Worm (Caenorhabditis elegans) whole organism, L2 larva: ENCODE results near the gene hsp-60.

Experiments used
- C34F6.9 ChIP-seq: fragments of 150-350 bp; optimal IDR thresholded peaks from 2 replicates; lab custom pipeline; 2014; ENCODE audit warnings: missing biosample characterization, missing genetic modification characterization
- F13H6.1 ChIP-seq: sonication (generic microtip); optimal IDR thresholded peaks from 2 replicates; lab custom pipeline; 2016; ENCODE audit warnings: missing genetic modification characterization, missing compliant biosample characterization
- Y55F3AM.14 ChIP-seq: fragments of 200-800 bp; sonication (Bioruptor generic); optimal IDR thresholded peaks from 2 replicates; lab custom pipeline; 2018; ENCODE audit warnings: mild to moderate bottlenecking, missing genetic modification characterization, missing compliant biosample characterization
- ZK546.5 ChIP-seq: sonication (generic microtip); optimal IDR thresholded peaks from 2 replicates; lab custom pipeline; 2017; ENCODE audit warnings: missing biosample characterization, missing genetic modification characterization
- alr-1 ChIP-seq: fragments of 150-350 bp; optimal IDR thresholded peaks from 2 replicates; lab custom pipeline; 2014; ENCODE audit warnings: missing biosample characterization, missing genetic modification characterization
- aly-2 ChIP-seq: fragments of 150-350 bp; optimal IDR thresholded peaks from 2 replicates; lab custom pipeline; 2014; ENCODE audit warnings: missing biosample characterization, missing genetic modification characterization
- ama-1 ChIP-seq: fragments of 150-350 bp; optimal IDR thresholded peaks from 2 replicates; lab custom pipeline; 2018; ENCODE audit warnings: inconsistent platforms
- blmp-1 ChIP-seq: sonication (generic microtip); optimal IDR thresholded peaks from 2 replicates; lab custom pipeline; 2017; ENCODE audit warnings: missing genetic modification characterization, mild to moderate bottlenecking, missing compliant biosample characterization, antibody characterized with exemption, moderate library complexity; ENCODE audit not compliant: insufficient read depth
- ceh-16 ChIP-seq: fragments of 150-350 bp; optimal IDR thresholded peaks from 2 replicates; lab custom pipeline; 2014; ENCODE audit warnings: missing biosample characterization, missing genetic modification characterization
- ceh-82 ChIP-seq: fragments of 150-350 bp; optimal IDR thresholded peaks from 2 replicates; lab custom pipeline; 2014; ENCODE audit warnings: missing biosample characterization, missing genetic modification characterization
- dmd-4 ChIP-seq: sonication (generic microtip); optimal IDR thresholded peaks from 2 replicates; lab custom pipeline; 2017; ENCODE audit warnings: missing biosample characterization, missing genetic modification characterization
- egl-27 ChIP-seq: sonication (generic microtip); optimal IDR thresholded peaks from 3 replicates; lab custom pipeline; 2017; ENCODE audit warnings: missing biosample characterization, missing genetic modification reagents, missing genetic modification characterization
- elt-3 ChIP-seq: sonication (generic microtip); optimal IDR thresholded peaks from 2 replicates; lab custom pipeline; 2017; ENCODE audit warnings: missing biosample characterization, missing genetic modification characterization
- gmeb-1 ChIP-seq: fragments of 150-350 bp; optimal IDR thresholded peaks from 2 replicates; lab custom pipeline; 2014; ENCODE audit warnings: missing biosample characterization, missing genetic modification characterization
- lin-11 ChIP-seq: fragments of 150-350 bp; sonication (generic microtip); optimal IDR thresholded peaks from 2 replicates; lab custom pipeline; 2014; ENCODE audit warnings: missing biosample characterization, missing genetic modification characterization, inconsistent platforms, mixed read lengths
- lin-39 ChIP-seq: fragments of 150-350 bp; optimal IDR thresholded peaks from 2 replicates; lab custom pipeline; 2014; ENCODE audit warnings: missing biosample characterization, missing genetic modification reagents, missing genetic modification characterization
- lsy-2 ChIP-seq, 2 experiments: fragments of 150-350 bp in 1 of 2; sonication (generic microtip) in 1 of 2; optimal IDR thresholded peaks; 2 replicates each; lab custom pipeline; 2014 to 2017; ENCODE audit warnings: missing biosample characterization in 2 of 2, missing genetic modification characterization in 2 of 2
- mdl-1 ChIP-seq, 2 experiments: fragments of 150-350 bp in 1 of 2; sonication (generic microtip) in 1 of 2; optimal IDR thresholded peaks; 2 replicates each; lab custom pipeline; 2017; ENCODE audit warnings: missing biosample characterization in 2 of 2, missing genetic modification characterization in 2 of 2
- nhr-12 ChIP-seq: fragments of 150-350 bp; optimal IDR thresholded peaks from 2 replicates; lab custom pipeline; 2014; ENCODE audit warnings: missing biosample characterization, missing genetic modification characterization
- nhr-129 ChIP-seq: fragments of 150-350 bp; optimal IDR thresholded peaks from 2 replicates; lab custom pipeline; 2014; ENCODE audit warnings: missing biosample characterization, missing genetic modification characterization
- nhr-21 ChIP-seq: fragments of 150-350 bp; optimal IDR thresholded peaks from 2 replicates; lab custom pipeline; 2014; ENCODE audit warnings: missing biosample characterization, missing genetic modification characterization
- nhr-23 ChIP-seq: fragments of 150-350 bp; optimal IDR thresholded peaks from 2 replicates; lab custom pipeline; 2014; ENCODE audit warnings: missing biosample characterization, missing genetic modification reagents, missing genetic modification characterization
- nhr-25 ChIP-seq: fragments of 150-350 bp; sonication (generic microtip); optimal IDR thresholded peaks from 3 replicates; lab custom pipeline; 2014; ENCODE audit warnings: missing biosample characterization, missing genetic modification characterization
- nhr-77 ChIP-seq: fragments of 150-350 bp; optimal IDR thresholded peaks from 2 replicates; lab custom pipeline; 2014; ENCODE audit warnings: missing biosample characterization, missing genetic modification characterization
- peb-1 ChIP-seq: fragments of 150-350 bp; optimal IDR thresholded peaks from 2 replicates; lab custom pipeline; 2014; ENCODE audit warnings: missing biosample characterization, missing genetic modification characterization
- sem-4 ChIP-seq: fragments of 150-350 bp; optimal IDR thresholded peaks from 2 replicates; lab custom pipeline; 2014; ENCODE audit warnings: missing biosample characterization, missing genetic modification reagents, missing genetic modification characterization
- skn-1 ChIP-seq: sonication (generic microtip); optimal IDR thresholded peaks from 2 replicates; lab custom pipeline; 2017; ENCODE audit warnings: missing biosample characterization, missing genetic modification characterization
- sma-9 ChIP-seq, 2 experiments: fragments of 150-350 bp in 1 of 2; sonication (generic microtip) in 1 of 2; optimal IDR thresholded peaks; 2 replicates each; lab custom pipeline; 2014 to 2016; ENCODE audit warnings: missing genetic modification characterization in 2 of 2, mild to moderate bottlenecking in 1 of 2, missing biosample characterization in 1 of 2, missing compliant biosample characterization in 1 of 2, missing genetic modification reagents in 1 of 2, moderate library complexity in 1 of 2
- snpc-4 ChIP-seq: fragments of 150-350 bp; optimal IDR thresholded peaks from 2 replicates; lab custom pipeline; 2014; ENCODE audit warnings: missing biosample characterization, missing genetic modification characterization
- unc-39 ChIP-seq: fragments of 150-350 bp; optimal IDR thresholded peaks from 2 replicates; lab custom pipeline; 2014; ENCODE audit warnings: missing biosample characterization, missing genetic modification characterization
- unc-55 ChIP-seq: fragments of 150-350 bp; sonication (generic microtip); optimal IDR thresholded peaks from 3 replicates; lab custom pipeline; 2014; ENCODE audit warnings: missing biosample characterization, missing genetic modification reagents, missing genetic modification characterization
- unc-62 ChIP-seq: fragments of 150-350 bp; optimal IDR thresholded peaks from 2 replicates; lab custom pipeline; 2014; ENCODE audit warnings: missing biosample characterization, missing genetic modification reagents, missing genetic modification characterization
- zag-1 ChIP-seq: fragments of 150-350 bp; optimal IDR thresholded peaks from 2 replicates; lab custom pipeline; 2014; ENCODE audit warnings: missing biosample characterization, missing genetic modification characterization
- ztf-1 ChIP-seq: fragments of 200-800 bp; sonication (Bioruptor generic); conservative IDR thresholded peaks from 2 replicates; pipeline ENCODE4 v1.3.6; 2022; ENCODE audit warnings: missing genetic modification characterization, missing compliant biosample characterization

hsp-60 gene

ce11 chrIII:1619442-1619841, at the start of gene hsp-60:
TSS of gene hsp-60 (plus strand) at chrIII:1619742.
- TF ChIP-seq aly-2 (tag; lab: Kevin White, UChicago), result no peak
- no peak for TF ChIP-seq nhr-23 (tag; lab: Kevin White, UChicago)
- TF ChIP-seq sem-4, result no peak
- TF ChIP-seq skn-1 (tag; lab: Kevin White, UChicago), result no peak
- no peak for TF ChIP-seq lin-11
- no peak for TF ChIP-seq sma-9 (GFP tag; optimal IDR thresholded peaks at IDR 0.05; lab: Kevin White, UChicago)
- TF ChIP-seq sma-9 (tag; optimal IDR thresholded peaks at IDR 0.05; lab: Kevin White, UChicago), result no peak
- no peak for TF ChIP-seq unc-62
- TF ChIP-seq nhr-21 (tag; lab: Kevin White, UChicago), result no peak
- TF ChIP-seq dmd-4, result no peak
- TF ChIP-seq lin-39 (tag; lab: Kevin White, UChicago), result no peak
- TF ChIP-seq, all 48 proteins: peak for 0

ce11 chrIII:1570006-1570405, 49.5 kb upstream of the hsp-60 start, which contains the start of gene rep-1:
TSS of gene rep-1 (plus strand) at chrIII:1570306.
- TF ChIP-seq egl-27 (tag; lab: Kevin White, UChicago) (no peak), ceh-16 (tag; lab: Kevin White, UChicago) (no peak), mdl-1 (tag; optimal IDR thresholded peaks at IDR 0.05; lab: Kevin White, UChicago) (no peak), nhr-129 (tag; lab: Kevin White, UChicago) (no peak), snpc-4 (tag; lab: Kevin White, UChicago) (no peak), C34F6.9 (tag; lab: Kevin White, UChicago) (no peak), ZK546.5 (tag; lab: Kevin White, UChicago) (no peak), peb-1 (tag; lab: Kevin White, UChicago) (no peak), lsy-2 (tag; optimal IDR thresholded peaks at IDR 0.05; lab: Kevin White, UChicago) (no peak), unc-39 (tag; lab: Kevin White, UChicago) (no peak), elt-3 (tag; lab: Kevin White, UChicago) (no peak)

ce11 chrIII:1575651-1576050, 43.9 kb upstream of the hsp-60 start:
- TF ChIP-seq ceh-82 (tag; lab: Kevin White, UChicago), result no peak
- TF ChIP-seq, all 48 proteins: peak for 0

ce11 chrIII:1576451-1576850, 43.1 kb upstream of the hsp-60 start, which contains the start of gene Y22D7AL.7:
TSS of gene Y22D7AL.7 (plus strand) at chrIII:1576751.
- no peak for TF ChIP-seq nhr-77
- TF ChIP-seq, all 48 proteins: peak for 0

- TF ChIP-seq egl-27 (tag; lab: Kevin White, UChicago), result no peak
- TF ChIP-seq ama-1 (lab: Kevin White, UChicago), result no peak
- TF ChIP-seq elt-3 (tag; lab: Kevin White, UChicago), result no peak
- no peak for TF ChIP-seq nhr-129 (tag; lab: Kevin White, UChicago)
- TF ChIP-seq alr-1 (tag; lab: Kevin White, UChicago), result no peak
- TF ChIP-seq ZK546.5 (tag; lab: Kevin White, UChicago), result no peak
- no peak for TF ChIP-seq lin-11
- no peak for TF ChIP-seq ceh-82 (tag; lab: Kevin White, UChicago)
- TF ChIP-seq lsy-2 (tag; optimal IDR thresholded peaks at IDR 0.05; lab: Kevin White, UChicago), result no peak
- no peak for TF ChIP-seq nhr-12 (tag; lab: Kevin White, UChicago)
- no peak for TF ChIP-seq zag-1 (tag; lab: Kevin White, UChicago)
- TF ChIP-seq ceh-16 (tag; lab: Kevin White, UChicago), result no peak
- no peak for TF ChIP-seq blmp-1 (tag; lab: Kevin White, UChicago)
- no peak for TF ChIP-seq nhr-25 (tag; lab: Kevin White, UChicago)
- TF ChIP-seq sma-9 (GFP tag; optimal IDR thresholded peaks at IDR 0.05; lab: Kevin White, UChicago), result no peak
- TF ChIP-seq sma-9 (tag; optimal IDR thresholded peaks at IDR 0.05; lab: Kevin White, UChicago), result no peak
These were observed 41.0 kb upstream of the hsp-60 start for ce11 chrIII:1578566-1578965.

ce11 chrIII:1579001-1579400, 40.5 kb upstream of the hsp-60 start:
- no peak for TF ChIP-seq alr-1 (tag; lab: Kevin White, UChicago)
- TF ChIP-seq F13H6.1 (tag; lab: Kevin White, UChicago), result no peak
- no peak for TF ChIP-seq ZK546.5 (tag; lab: Kevin White, UChicago)
- TF ChIP-seq unc-39 (tag; lab: Kevin White, UChicago), result no peak
- TF ChIP-seq mdl-1 (tag; optimal IDR thresholded peaks at IDR 0.05; lab: Kevin White, UChicago), result no peak
- TF ChIP-seq nhr-21 (tag; lab: Kevin White, UChicago), result no peak
- TF ChIP-seq ztf-1 (GFP tag; lab: Robert Waterston, UW), result no peak
- TF ChIP-seq sem-4, result no peak
- no peak for TF ChIP-seq ceh-82 (tag; lab: Kevin White, UChicago)
- no peak for TF ChIP-seq elt-3 (tag; lab: Kevin White, UChicago)
- no peak for TF ChIP-seq nhr-23 (tag; lab: Kevin White, UChicago)
- TF ChIP-seq Y55F3AM.14, result no peak
- no peak for TF ChIP-seq skn-1 (tag; lab: Kevin White, UChicago)
- no peak for TF ChIP-seq gmeb-1 (tag; lab: Kevin White, UChicago)
- TF ChIP-seq blmp-1 (tag; lab: Kevin White, UChicago), result no peak
- no peak for TF ChIP-seq unc-55 (GFP tag; lab: Kevin White, UChicago)
- TF ChIP-seq, all 48 proteins: peak for 0
